Fruit fly (Drosophila melanogaster) whole organism, pupa: Measurements from ENCODE around the gene CG7320.

Experiments
- CG10348 ChIP-seq: fragments of 200-800 bp; sonication (Bioruptor generic); IDR thresholded peaks from 2 replicates; pipeline ENCODE4 v1.3.6; 2022; ENCODE audit warnings: missing biosample characterization, missing genetic modification characterization
- CG12605 ChIP-seq: fragments of 200-800 bp; sonication (Bioruptor generic); IDR thresholded peaks from 2 replicates; pipeline ENCODE4 v1.3.6; 2022; ENCODE audit warnings: missing biosample characterization, missing genetic modification characterization
- CG13204 ChIP-seq: fragments of 200-800 bp; sonication (Bioruptor generic); optimal IDR thresholded peaks from 2 replicates; lab custom pipeline; 2018; ENCODE audit warnings: missing biosample characterization, mild to moderate bottlenecking, missing genetic modification characterization, moderate library complexity
- CG14655 ChIP-seq: fragments of 200-800 bp; sonication (Bioruptor generic); optimal IDR thresholded peaks from 3 replicates; lab custom pipeline; 2017; ENCODE audit warnings: mild to moderate bottlenecking, missing biosample characterization, missing genetic modification reagents, missing genetic modification characterization
- CG15710 ChIP-seq: fragments of 200-800 bp; sonication (Bioruptor generic); optimal IDR thresholded peaks from 2 replicates; lab custom pipeline; 2018; ENCODE audit warnings: missing biosample characterization, mild to moderate bottlenecking, missing genetic modification characterization, moderate library complexity
- CG17806 ChIP-seq: fragments of 200-800 bp; sonication (Bioruptor generic); optimal IDR thresholded peaks from 2 replicates; lab custom pipeline; 2018; ENCODE audit warnings: missing biosample characterization, mild to moderate bottlenecking, missing genetic modification characterization, moderate library complexity
- CG32121 ChIP-seq: fragments of 200-800 bp; sonication (Bioruptor generic); IDR thresholded peaks from 2 replicates; pipeline ENCODE4 v1.3.6; 2022; ENCODE audit warnings: missing biosample characterization, missing genetic modification characterization
- CG34367 ChIP-seq: fragments of 200-800 bp; sonication (Bioruptor generic); optimal IDR thresholded peaks from 2 replicates; lab custom pipeline; 2018; ENCODE audit warnings: missing biosample characterization, mild to moderate bottlenecking, missing genetic modification characterization
- CG4496 ChIP-seq: fragments of 200-800 bp; sonication (Bioruptor generic); IDR thresholded peaks from 3 replicates; pipeline ENCODE4 v1.3.6; 2022; ENCODE audit warnings: missing biosample characterization, missing genetic modification characterization
- CG8159 ChIP-seq: fragments of 200-800 bp; sonication (Bioruptor generic); optimal IDR thresholded peaks from 3 replicates; lab custom pipeline; 2018; ENCODE audit warnings: missing biosample characterization, mild to moderate bottlenecking, missing genetic modification characterization, moderate library complexity
- CG8301 ChIP-seq: fragments of 200-800 bp; sonication (Bioruptor generic); optimal IDR thresholded peaks from 2 replicates; lab custom pipeline; 2018; ENCODE audit warnings: missing biosample characterization, mild to moderate bottlenecking, missing genetic modification characterization
- CG9948 ChIP-seq: fragments of 200-800 bp; sonication (Bioruptor generic); optimal IDR thresholded peaks from 2 replicates; lab custom pipeline; 2018; ENCODE audit warnings: missing biosample characterization, mild to moderate bottlenecking, missing genetic modification characterization, moderate library complexity
- D1 ChIP-seq: fragments of 200-800 bp; sonication (Bioruptor generic); optimal IDR thresholded peaks from 2 replicates; lab custom pipeline; 2018; ENCODE audit warnings: missing biosample characterization, mild to moderate bottlenecking, missing genetic modification characterization, moderate library complexity
- EcR ChIP-seq: fragments of 200-800 bp; sonication (Bioruptor generic); optimal IDR thresholded peaks from 3 replicates; lab custom pipeline; 2019; ENCODE audit warnings: missing biosample characterization, missing genetic modification characterization, mild to moderate bottlenecking, moderate library complexity, missing genetic modification reagents
- Ets98B ChIP-seq: fragments of 200-800 bp; sonication (Bioruptor generic); IDR thresholded peaks from 2 replicates; pipeline ENCODE4 v1.3.6; 2022; ENCODE audit warnings: missing biosample characterization, missing genetic modification characterization
- Pif1A ChIP-seq: fragments of 200-800 bp; sonication (Bioruptor generic); optimal IDR thresholded peaks from 3 replicates; lab custom pipeline; 2016; ENCODE audit warnings: missing biosample characterization, missing genetic modification characterization
- Pif1B ChIP-seq: fragments of 200-800 bp; sonication (Bioruptor generic); optimal IDR thresholded peaks from 3 replicates; lab custom pipeline; 2016; ENCODE audit warnings: missing biosample characterization, missing genetic modification characterization
- Snoo ChIP-seq: fragments of 200-800 bp; sonication (Bioruptor generic); optimal IDR thresholded peaks from 3 replicates; lab custom pipeline; 2017; ENCODE audit warnings: missing biosample characterization, mild to moderate bottlenecking, missing genetic modification characterization, inconsistent platforms
- fd96Ca ChIP-seq: fragments of 200-800 bp; sonication (Bioruptor generic); IDR thresholded peaks from 3 replicates; pipeline ENCODE4 v1.3.6; 2022; ENCODE audit warnings: missing biosample characterization, missing genetic modification characterization
- gl ChIP-seq: fragments of 200-800 bp; sonication (Bioruptor generic); optimal IDR thresholded peaks from 2 replicates; lab custom pipeline; 2018; ENCODE audit warnings: missing biosample characterization, mild to moderate bottlenecking, missing genetic modification characterization
- rn ChIP-seq: fragments of 200-800 bp; sonication (Bioruptor generic); IDR thresholded peaks from 2 replicates; pipeline ENCODE4 v1.3.6; 2022; ENCODE audit warnings: missing biosample characterization, missing genetic modification characterization

Gene CG7320

dm6 chr3L:18242096-18242495, 40.8 kb downstream of the CG7320 start:
- TF ChIP-seq CG8159 (tag; lab: Kevin White, UChicago) (no peak), Ets98B (GFP tag; lab: Robert Waterston, UW) (no peak), CG12605 (GFP tag; lab: Robert Waterston, UW) (no peak), CG9948 (tag; lab: Kevin White, UChicago) (no peak), D1 (no peak), Snoo (tag; lab: Kevin White, UChicago) (no peak), fd96Ca (GFP tag; lab: Robert Waterston, UW) (peak; percentile 8; the same call in 1 of the 3 replicates)

dm6 chr3L:18243152-18243551, 41.9 kb downstream of the CG7320 start:
- peak; percentile 86 for TF ChIP-seq CG8159 (tag; lab: Kevin White, UChicago)
- peak; percentile 48 for TF ChIP-seq gl (tag; lab: Kevin White, UChicago)
- TF ChIP-seq rn (GFP tag; lab: Robert Waterston, UW), result peak; percentile 42; the same call in 1 of the 2 replicates
- no peak for TF ChIP-seq EcR (GFP tag; lab: Kevin White, UChicago)
- no peak; the same call in 2 of the 3 replicates for TF ChIP-seq fd96Ca (GFP tag; lab: Robert Waterston, UW)
- no peak for TF ChIP-seq CG10348 (GFP tag; lab: Robert Waterston, UW)
- TF ChIP-seq Pif1B (GFP tag; lab: Kevin White, UChicago), result peak; percentile 35
- TF ChIP-seq CG32121 (GFP tag; lab: Robert Waterston, UW), result peak; percentile 13; the same call in 1 of the 2 replicates
- peak; percentile 54; the same call in 1 of the 2 replicates for TF ChIP-seq Ets98B (GFP tag; lab: Robert Waterston, UW)
- peak; percentile 56 for TF ChIP-seq Pif1A
- TF ChIP-seq CG17806 (tag; lab: Kevin White, UChicago), result peak; percentile 70
- TF ChIP-seq CG14655 (GFP tag; lab: Kevin White, UChicago), result peak; percentile 80
- 0 out of 2 replicates have a peak, but pooled peaks have one; percentile 7 for TF ChIP-seq CG12605 (GFP tag; lab: Robert Waterston, UW)
- peak; percentile 76 for TF ChIP-seq CG8301
- TF ChIP-seq CG34367 (tag; lab: Kevin White, UChicago), result peak; percentile 41
- TF ChIP-seq Snoo (tag; lab: Kevin White, UChicago), result no peak
- no peak for TF ChIP-seq CG13204
- peak; percentile 58 for TF ChIP-seq D1
- TF ChIP-seq CG4496 (GFP tag; lab: Robert Waterston, UW), result peak; percentile 83
- TF ChIP-seq CG15710, result peak; percentile 60
- TF ChIP-seq CG9948 (tag; lab: Kevin White, UChicago), result peak; percentile 84
- TF ChIP-seq, all 21 proteins: peak for 16

DNA sequence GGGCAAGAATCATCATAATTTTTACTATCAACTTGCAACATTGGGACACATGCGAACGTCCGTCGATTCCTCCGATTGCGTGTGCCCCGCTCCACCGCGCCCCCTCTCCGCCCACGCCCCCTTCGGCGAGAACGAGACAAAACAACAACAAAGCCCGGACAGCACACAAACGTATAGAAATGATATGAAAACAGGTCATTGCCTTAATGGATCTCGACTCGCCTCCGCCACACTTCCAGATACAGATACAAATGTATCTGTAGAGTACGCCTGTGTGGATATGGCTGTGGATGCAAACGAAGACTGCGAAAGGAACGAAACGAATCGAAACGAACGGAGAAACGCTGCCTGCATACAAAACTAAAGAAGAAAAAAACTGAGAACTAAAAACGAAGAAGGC, 42.4 kb downstream of the CG7320 start:
- 0 out of 3 replicates have a peak, but pooled peaks have one; percentile 33 for TF ChIP-seq fd96Ca (GFP tag; lab: Robert Waterston, UW)
- peak; percentile 66 for TF ChIP-seq CG13204
- peak; percentile 99 for TF ChIP-seq EcR (GFP tag; lab: Kevin White, UChicago)
- no peak for TF ChIP-seq CG14655 (GFP tag; lab: Kevin White, UChicago)

dm6 chr3L:18244186-18244585, 42.9 kb downstream of the CG7320 start:
- TF ChIP-seq gl (tag; lab: Kevin White, UChicago) (no peak), rn (GFP tag; lab: Robert Waterston, UW) (no peak), CG9948 (tag; lab: Kevin White, UChicago) (peak; percentile 62), D1 (peak; percentile 12), CG8159 (tag; lab: Kevin White, UChicago) (peak; percentile 46), CG17806 (tag; lab: Kevin White, UChicago) (peak; percentile 31), Snoo (tag; lab: Kevin White, UChicago) (peak; percentile 9), CG14655 (GFP tag; lab: Kevin White, UChicago) (peak; percentile 52)

dm6 chr3L:18244982-18245708, 43.9 kb downstream of the CG7320 start:
- peak; percentile 32 for TF ChIP-seq CG8301
- no peak for TF ChIP-seq CG32121 (GFP tag; lab: Robert Waterston, UW)
- TF ChIP-seq Snoo (tag; lab: Kevin White, UChicago), result no peak
- peak; percentile 55 for TF ChIP-seq CG9948 (tag; lab: Kevin White, UChicago)
- peak; percentile 72 for TF ChIP-seq CG14655 (GFP tag; lab: Kevin White, UChicago)
- TF ChIP-seq rn (GFP tag; lab: Robert Waterston, UW), result no peak
- TF ChIP-seq gl (tag; lab: Kevin White, UChicago), result no peak
- peak; percentile 2 for TF ChIP-seq D1
- peak; percentile 66 for TF ChIP-seq CG17806 (tag; lab: Kevin White, UChicago)
- TF ChIP-seq Pif1A, result no peak
- peak; percentile 56; the same call in 2 of the 3 replicates for TF ChIP-seq fd96Ca (GFP tag; lab: Robert Waterston, UW)
- TF ChIP-seq CG8159 (tag; lab: Kevin White, UChicago), result peak; percentile 55
- peak; percentile 29 for TF ChIP-seq EcR (GFP tag; lab: Kevin White, UChicago)
- TF ChIP-seq CG34367 (tag; lab: Kevin White, UChicago), result peak; percentile 25
- no peak for TF ChIP-seq Ets98B (GFP tag; lab: Robert Waterston, UW)
- no peak for TF ChIP-seq CG4496 (GFP tag; lab: Robert Waterston, UW)
- TF ChIP-seq CG12605 (GFP tag; lab: Robert Waterston, UW), result no peak; the same call in 1 of the 2 replicates
- TF ChIP-seq CG15710, result no peak
- no peak for TF ChIP-seq Pif1B (GFP tag; lab: Kevin White, UChicago)
- no peak for TF ChIP-seq CG10348 (GFP tag; lab: Robert Waterston, UW)
- no peak for TF ChIP-seq CG13204
- TF ChIP-seq, all 21 proteins: peak for 9
